Worm (Caenorhabditis elegans) whole organism, young adult: ENCODE data around the gene C17H12.37.
A peak's percentile ranks its signal among the peaks of the same experiment; 100 is the strongest.

Source experiments
- B0035.1 ChIP-seq: sonication (generic microtip); optimal IDR thresholded peaks from 2 replicates; lab custom pipeline; 2016; ENCODE audit warnings: missing genetic modification characterization, mild to moderate bottlenecking, missing compliant biosample characterization, missing genotype, missing genetic modification reagents
- C06A6.2 ChIP-seq: fragments of 200-800 bp; sonication (Bioruptor generic); conservative IDR thresholded peaks from 2 replicates; pipeline ENCODE4 v1.3.6; 2022; ENCODE audit warnings: missing genetic modification characterization, missing compliant biosample characterization
- F10E7.11 ChIP-seq: sonication (generic microtip); optimal IDR thresholded peaks from 2 replicates; lab custom pipeline; 2017; ENCODE audit warnings: mild to moderate bottlenecking, missing genetic modification characterization, moderate library complexity, missing compliant biosample characterization
- F49E8.2 ChIP-seq: sonication (generic microtip); optimal IDR thresholded peaks from 3 replicates; lab custom pipeline; 2017; ENCODE audit warnings: missing genetic modification characterization, mild to moderate bottlenecking, missing compliant biosample characterization, antibody characterized with exemption, moderate library complexity; ENCODE audit not compliant: insufficient read depth
- F52B5.7 ChIP-seq: sonication (generic microtip); optimal IDR thresholded peaks from 2 replicates; lab custom pipeline; 2016; ENCODE audit warnings: mild to moderate bottlenecking, missing genetic modification characterization, missing compliant biosample characterization
- K12H6.12 ChIP-seq: fragments of 200-800 bp; sonication (Bioruptor generic); optimal IDR thresholded peaks from 2 replicates; lab custom pipeline; 2018; ENCODE audit warnings: mild to moderate bottlenecking, missing genetic modification characterization, missing compliant biosample characterization
- Y67H2A.10 ChIP-seq: fragments of 200-800 bp; sonication (Bioruptor generic); conservative IDR thresholded peaks from 2 replicates; pipeline ENCODE4 v1.3.6; 2022; ENCODE audit warnings: missing genetic modification reagents, missing genetic modification characterization, missing compliant biosample characterization
- Y95B8A.8 ChIP-seq: fragments of 200-800 bp; sonication (Bioruptor generic); IDR thresholded peaks from 2 replicates; pipeline ENCODE4 v1.3.6; 2022; ENCODE audit warnings: missing genetic modification reagents, missing genetic modification characterization, missing compliant biosample characterization
- ama-1 ChIP-seq, 3 experiments: fragments of 150-350 bp in 1 of 3; sonication (generic microtip) in 2 of 3; optimal IDR thresholded peaks; 2 replicates each; lab custom pipeline; 2014 to 2018; ENCODE audit warnings: missing biosample characterization in 2 of 3, missing genetic modification characterization in 2 of 3, missing genetic modification reagents in 2 of 3
- atf-7 ChIP-seq: sonication (generic microtip); optimal IDR thresholded peaks from 2 replicates; lab custom pipeline; 2017; ENCODE audit warnings: mild to moderate bottlenecking, missing genetic modification characterization, missing compliant biosample characterization
- attf-3 ChIP-seq: fragments of 200-800 bp; sonication (Bioruptor generic); conservative IDR thresholded peaks from 2 replicates; pipeline ENCODE4 v1.3.6; 2022; ENCODE audit warnings: missing genetic modification reagents, missing genetic modification characterization, missing compliant biosample characterization
- attf-6 ChIP-seq: fragments of 200-800 bp; sonication (Bioruptor generic); IDR thresholded peaks from 2 replicates; pipeline ENCODE4 v1.3.6; 2022; ENCODE audit warnings: missing genetic modification reagents, missing genetic modification characterization, missing compliant biosample characterization
- cebp-2 ChIP-seq: fragments of 200-800 bp; sonication (Bioruptor generic); IDR thresholded peaks from 2 replicates; pipeline ENCODE4 v1.3.6; 2022; ENCODE audit warnings: missing genetic modification characterization, missing compliant biosample characterization
- ceh-27 ChIP-seq: fragments of 200-800 bp; sonication (Bioruptor generic); optimal IDR thresholded peaks from 2 replicates; lab custom pipeline; 2018; ENCODE audit warnings: mild to moderate bottlenecking, missing genetic modification characterization, moderate library complexity, missing compliant biosample characterization
- ceh-58 ChIP-seq: fragments of 200-800 bp; sonication (Bioruptor generic); IDR thresholded peaks from 2 replicates; pipeline ENCODE4 v1.3.6; 2022; ENCODE audit warnings: missing genetic modification characterization, missing compliant biosample characterization
- ceh-91 ChIP-seq: fragments of 200-800 bp; sonication (Bioruptor generic); IDR thresholded peaks from 2 replicates; pipeline ENCODE4 v1.3.6; 2022; ENCODE audit warnings: missing genetic modification reagents, missing genetic modification characterization, missing compliant biosample characterization
- dox-1 ChIP-seq: fragments of 200-800 bp; sonication (Bioruptor generic); IDR thresholded peaks from 2 replicates; pipeline ENCODE4 v1.3.6; 2022; ENCODE audit warnings: missing genetic modification reagents, missing genetic modification characterization, missing compliant biosample characterization
- dpff-1 ChIP-seq: sonication (generic microtip); optimal IDR thresholded peaks from 2 replicates; lab custom pipeline; 2017; ENCODE audit warnings: mild to moderate bottlenecking, missing genetic modification characterization, missing compliant biosample characterization
- efl-1 ChIP-seq: fragments of 150-350 bp; optimal IDR thresholded peaks from 2 replicates; lab custom pipeline; 2014; ENCODE audit warnings: missing biosample characterization, missing genetic modification reagents, missing genetic modification characterization
- egl-44 ChIP-seq: fragments of 200-800 bp; sonication (Bioruptor generic); IDR thresholded peaks from 2 replicates; pipeline ENCODE4 v1.3.6; 2022; ENCODE audit warnings: missing genetic modification reagents, missing genetic modification characterization, missing compliant biosample characterization
- ekl-4 ChIP-seq: fragments of 200-800 bp; sonication (Bioruptor generic); IDR thresholded peaks from 2 replicates; pipeline ENCODE4 v1.3.6; 2022; ENCODE audit warnings: missing genetic modification reagents, missing genetic modification characterization, missing compliant biosample characterization
- fkh-3 ChIP-seq: sonication (generic microtip); optimal IDR thresholded peaks from 2 replicates; lab custom pipeline; 2016; ENCODE audit warnings: mild to moderate bottlenecking, missing genetic modification characterization, missing compliant biosample characterization
- him-1 ChIP-seq: sonication (generic microtip); optimal IDR thresholded peaks from 2 replicates; lab custom pipeline; 2016; ENCODE audit warnings: missing genotype, missing genetic modification reagents, missing genetic modification characterization, missing compliant biosample characterization
- hlh-12 ChIP-seq: sonication (generic microtip); optimal IDR thresholded peaks from 2 replicates; lab custom pipeline; 2016; ENCODE audit warnings: missing genetic modification characterization, missing compliant biosample characterization
- hmg-20 ChIP-seq: fragments of 200-800 bp; sonication (Bioruptor generic); IDR thresholded peaks from 2 replicates; pipeline ENCODE4 v1.3.6; 2022; ENCODE audit warnings: missing genetic modification reagents, missing genetic modification characterization, missing compliant biosample characterization
- hsf-1 ChIP-seq: fragments of 200-800 bp; sonication (Bioruptor generic); IDR thresholded peaks from 2 replicates; pipeline ENCODE4 v1.3.6; 2022; ENCODE audit warnings: missing genetic modification reagents, missing genetic modification characterization, missing compliant biosample characterization
- lag-1 ChIP-seq: fragments of 200-800 bp; sonication (Bioruptor generic); IDR thresholded peaks from 2 replicates; pipeline ENCODE4 v1.3.6; 2022; ENCODE audit warnings: missing genetic modification reagents, missing genetic modification characterization, missing compliant biosample characterization
- let-526 ChIP-seq: fragments of 200-800 bp; sonication (Bioruptor generic); IDR thresholded peaks from 2 replicates; pipeline ENCODE4 v1.3.6; 2022; ENCODE audit warnings: missing genetic modification reagents, missing genetic modification characterization, missing compliant biosample characterization
- lin-26 ChIP-seq: fragments of 200-800 bp; sonication (Bioruptor generic); IDR thresholded peaks from 2 replicates; pipeline ENCODE4 v1.3.6; 2022; ENCODE audit warnings: missing genetic modification reagents, missing genetic modification characterization, missing compliant biosample characterization
- lin-54 ChIP-seq: fragments of 200-800 bp; sonication (Bioruptor generic); optimal IDR thresholded peaks from 2 replicates; lab custom pipeline; 2018; ENCODE audit warnings: mild to moderate bottlenecking, missing genetic modification characterization, missing compliant biosample characterization
- madf-8 ChIP-seq: fragments of 200-800 bp; sonication (Bioruptor generic); conservative IDR thresholded peaks from 2 replicates; pipeline ENCODE4 v1.3.6; 2022; ENCODE audit warnings: missing genetic modification reagents, missing genetic modification characterization, missing compliant biosample characterization
- mel-28 ChIP-seq: sonication (generic microtip); optimal IDR thresholded peaks from 2 replicates; lab custom pipeline; 2016; ENCODE audit warnings: borderline replicate concordance, mild to moderate bottlenecking, missing genetic modification characterization, missing compliant biosample characterization
- nhr-120 ChIP-seq: fragments of 200-800 bp; sonication (Bioruptor generic); IDR thresholded peaks from 2 replicates; pipeline ENCODE4 v1.3.6; 2022; ENCODE audit warnings: missing genetic modification characterization, missing compliant biosample characterization
- nhr-27 ChIP-seq: fragments of 200-800 bp; sonication (Bioruptor generic); optimal IDR thresholded peaks from 2 replicates; lab custom pipeline; 2018; ENCODE audit warnings: mild to moderate bottlenecking, missing genetic modification characterization, moderate library complexity, missing compliant biosample characterization
- nhr-80 ChIP-seq: sonication (generic microtip); optimal IDR thresholded peaks from 2 replicates; lab custom pipeline; 2016; ENCODE audit warnings: missing genetic modification characterization, missing compliant biosample characterization
- pbrm-1 ChIP-seq: fragments of 200-800 bp; sonication (Bioruptor generic); IDR thresholded peaks from 2 replicates; pipeline ENCODE4 v1.3.6; 2022; ENCODE audit warnings: missing genetic modification reagents, missing genetic modification characterization, missing compliant biosample characterization
- pha-4 ChIP-seq: fragments of 150-350 bp; sonication (generic microtip); optimal IDR thresholded peaks from 2 replicates; lab custom pipeline; 2014; ENCODE audit warnings: missing biosample characterization, missing genetic modification reagents, missing genetic modification characterization
- repo-1 ChIP-seq: sonication (generic microtip); optimal IDR thresholded peaks from 2 replicates; lab custom pipeline; 2017; ENCODE audit warnings: mild to moderate bottlenecking, missing genetic modification characterization, missing compliant biosample characterization
- sea-2 ChIP-seq: fragments of 200-800 bp; sonication (Bioruptor generic); IDR thresholded peaks from 2 replicates; pipeline ENCODE4 v1.3.6; 2022; ENCODE audit warnings: missing genetic modification characterization, missing compliant biosample characterization
- snpc-1.3 ChIP-seq: sonication (generic microtip); optimal IDR thresholded peaks from 2 replicates; lab custom pipeline; 2017; ENCODE audit warnings: missing genetic modification characterization, mild to moderate bottlenecking, missing compliant biosample characterization, antibody characterized with exemption, moderate library complexity, missing genotype, missing genetic modification reagents; ENCODE audit not compliant: insufficient read depth
- sptf-2 ChIP-seq: fragments of 200-800 bp; sonication (Bioruptor generic); optimal IDR thresholded peaks from 2 replicates; lab custom pipeline; 2018; ENCODE audit warnings: mild to moderate bottlenecking, missing genetic modification characterization, missing compliant biosample characterization
- tbx-9 ChIP-seq: sonication (generic microtip); optimal IDR thresholded peaks from 2 replicates; lab custom pipeline; 2016; ENCODE audit warnings: borderline replicate concordance, missing genetic modification characterization, inconsistent platforms, missing compliant biosample characterization
- unc-130 ChIP-seq: sonication (generic microtip); optimal IDR thresholded peaks from 2 replicates; lab custom pipeline; 2016; ENCODE audit warnings: missing genetic modification reagents, missing genetic modification characterization, missing compliant biosample characterization
- zfh-2 ChIP-seq: fragments of 200-800 bp; sonication (Bioruptor generic); conservative IDR thresholded peaks from 2 replicates; pipeline ENCODE4 v1.3.6; 2022; ENCODE audit warnings: missing genetic modification reagents, missing genetic modification characterization, missing compliant biosample characterization
- zim-3 ChIP-seq: sonication (generic microtip); optimal IDR thresholded peaks from 2 replicates; lab custom pipeline; 2017; ENCODE audit warnings: mild to moderate bottlenecking, missing genetic modification characterization, moderate library complexity, missing compliant biosample characterization
- ztf-26 ChIP-seq: sonication (generic microtip); optimal IDR thresholded peaks from 2 replicates; lab custom pipeline; 2017; ENCODE audit warnings: missing genetic modification characterization, missing compliant biosample characterization
- ztf-3 ChIP-seq: fragments of 200-800 bp; sonication (Bioruptor generic); optimal IDR thresholded peaks from 2 replicates; lab custom pipeline; 2018; ENCODE audit warnings: mild to moderate bottlenecking, missing genetic modification characterization, missing compliant biosample characterization

C17H12.37 gene

DNA sequence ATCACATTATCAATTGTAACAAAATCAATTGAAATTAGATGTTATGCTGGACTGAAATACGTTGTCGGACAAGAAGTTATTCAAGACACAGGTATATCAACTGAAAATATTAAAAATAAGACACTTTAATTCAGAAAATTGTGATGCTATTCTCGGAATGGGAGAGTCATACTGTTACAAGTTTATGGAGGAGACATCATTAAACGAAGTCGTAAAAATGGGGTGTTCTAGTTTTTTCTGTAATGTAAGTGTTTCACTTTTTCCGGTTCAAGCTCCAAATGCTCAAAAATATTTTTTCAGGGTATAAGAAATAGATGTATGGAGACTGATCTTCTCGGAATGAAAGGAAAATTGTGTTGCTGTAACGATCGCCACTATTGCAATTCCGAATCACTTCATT is at the start of gene C17H12.37:
Gene C17H12.37, plus strand, starts transcription at position 301 of the 400 bp plus-strand sequence.
- no peak for TF ChIP-seq Y95B8A.8 (GFP tag; lab: Robert Waterston, UW)
- no peak for TF ChIP-seq snpc-1.3 (tag; lab: Kevin White, UChicago)
- TF ChIP-seq sptf-2 (GFP tag; lab: Kevin White, UChicago): no peak

DNA sequence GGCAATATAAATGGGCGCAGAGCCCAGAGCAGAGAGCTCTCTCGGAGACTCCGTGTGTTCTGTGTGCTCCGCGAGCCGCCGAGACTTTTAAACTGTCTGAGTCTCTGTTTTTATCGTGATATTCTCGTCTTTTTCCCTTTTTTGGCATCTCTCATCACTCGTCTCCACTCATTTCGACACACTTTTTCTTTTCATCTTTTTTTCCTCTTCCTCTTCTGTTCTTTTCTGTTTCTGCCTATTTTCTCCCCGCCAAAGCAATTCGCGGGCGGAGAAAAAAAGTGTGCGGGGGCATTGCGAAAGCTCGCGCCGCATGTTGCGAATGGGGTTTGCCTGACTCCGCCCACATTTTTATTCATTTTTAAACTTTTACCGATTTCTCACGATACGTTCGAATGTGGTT is 48.5 kb upstream of the C17H12.37 start:
- peak; percentile 64; the same call in 1 of the 2 replicates for TF ChIP-seq let-526 (GFP tag; lab: Robert Waterston, UW)
- TF ChIP-seq ceh-27 (GFP tag; lab: Kevin White, UChicago): peak; percentile 79
- TF ChIP-seq ama-1 (optimal IDR thresholded peaks at IDR 0.05; lab: Kevin White, UChicago): no peak
- TF ChIP-seq ama-1 (GFP tag; optimal IDR thresholded peaks at IDR 0.05; lab: Kevin White, UChicago): peak in 1 of 2 experiments; percentile 39
- TF ChIP-seq F52B5.7 (tag; lab: Kevin White, UChicago): peak; percentile 52
- peak; percentile 96 for TF ChIP-seq ekl-4 (GFP tag; lab: Robert Waterston, UW)
- no peak for TF ChIP-seq ztf-3
- TF ChIP-seq attf-3 (GFP tag; lab: Robert Waterston, UW): peak; percentile 75
- no peak for TF ChIP-seq lag-1 (GFP tag; lab: Robert Waterston, UW)
- no peak for TF ChIP-seq nhr-120 (GFP tag; lab: Robert Waterston, UW)
- no peak for TF ChIP-seq nhr-27
- 0 out of 2 replicates have a peak, but pooled peaks have one; percentile 45 for TF ChIP-seq cebp-2 (GFP tag; lab: Robert Waterston, UW)
- TF ChIP-seq B0035.1 (tag; lab: Kevin White, UChicago): no peak
- peak; percentile 44 for TF ChIP-seq mel-28
- TF ChIP-seq dpff-1 (tag; lab: Kevin White, UChicago): no peak
- no peak for TF ChIP-seq pha-4 (tag; lab: Kevin White, UChicago)
- no peak for TF ChIP-seq hlh-12
- peak; percentile 59 for TF ChIP-seq him-1 (tag; lab: Kevin White, UChicago)
- TF ChIP-seq fkh-3: no peak
- TF ChIP-seq lin-26 (GFP tag; lab: Robert Waterston, UW): peak; percentile 80; the same call in 1 of the 2 replicates
- peak; percentile 94 for TF ChIP-seq ceh-91 (GFP tag; lab: Robert Waterston, UW)
- TF ChIP-seq efl-1 (GFP tag; lab: Kevin White, UChicago): peak; percentile 99
- peak; percentile 93 for TF ChIP-seq lin-54
- TF ChIP-seq dox-1 (GFP tag; lab: Robert Waterston, UW): peak; percentile 98
- peak; percentile 70; the same call in 1 of the 2 replicates for TF ChIP-seq egl-44 (GFP tag; lab: Robert Waterston, UW)
- TF ChIP-seq unc-130 (GFP tag; lab: Kevin White, UChicago): peak; percentile 94
- TF ChIP-seq zfh-2: peak; percentile 95
- TF ChIP-seq pbrm-1 (GFP tag; lab: Robert Waterston, UW): peak; percentile 93
- peak; percentile 87 for TF ChIP-seq hmg-20
- TF ChIP-seq zim-3: peak; percentile 17
- peak; percentile 85 for TF ChIP-seq nhr-80 (tag; lab: Kevin White, UChicago)
- TF ChIP-seq attf-6 (GFP tag; lab: Robert Waterston, UW): peak; percentile 90
- peak; percentile 87 for TF ChIP-seq hsf-1 (GFP tag; lab: Robert Waterston, UW)
- peak; percentile 70 for TF ChIP-seq repo-1 (tag; lab: Kevin White, UChicago)
- no peak for TF ChIP-seq ztf-26 (tag; lab: Kevin White, UChicago)
- no peak for TF ChIP-seq F10E7.11 (tag; lab: Kevin White, UChicago)
- no peak for TF ChIP-seq ceh-58 (GFP tag; lab: Robert Waterston, UW)
- TF ChIP-seq F49E8.2 (tag; lab: Kevin White, UChicago): peak; percentile 80
- no peak for TF ChIP-seq sea-2 (GFP tag; lab: Robert Waterston, UW)
- TF ChIP-seq madf-8: peak; percentile 97
- TF ChIP-seq atf-7: peak; percentile 66
- peak; percentile 80 for TF ChIP-seq Y67H2A.10 (GFP tag; lab: Robert Waterston, UW)
- no peak for TF ChIP-seq tbx-9 (tag; lab: Kevin White, UChicago)
- TF ChIP-seq C06A6.2: peak; percentile 73
- TF ChIP-seq K12H6.12: peak; percentile 87
